Worm (Caenorhabditis elegans) whole organism, L2 larva: ENCODE data around the gene clk-2.

Source experiments
- C34F6.9 ChIP-seq: fragments of 150-350 bp; optimal IDR thresholded peaks from 2 replicates; lab custom pipeline; 2014; ENCODE audit warnings: missing biosample characterization, missing genetic modification characterization
- F13H6.1 ChIP-seq: sonication (generic microtip); optimal IDR thresholded peaks from 2 replicates; lab custom pipeline; 2016; ENCODE audit warnings: missing genetic modification characterization, missing compliant biosample characterization
- R02D3.7 ChIP-seq: fragments of 150-350 bp; optimal IDR thresholded peaks from 2 replicates; lab custom pipeline; 2014; ENCODE audit warnings: missing biosample characterization, missing genetic modification characterization
- Y55F3AM.14 ChIP-seq: fragments of 200-800 bp; sonication (Bioruptor generic); optimal IDR thresholded peaks from 2 replicates; lab custom pipeline; 2018; ENCODE audit warnings: mild to moderate bottlenecking, missing genetic modification characterization, missing compliant biosample characterization
- alr-1 ChIP-seq: fragments of 150-350 bp; optimal IDR thresholded peaks from 2 replicates; lab custom pipeline; 2014; ENCODE audit warnings: missing biosample characterization, missing genetic modification characterization
- aly-2 ChIP-seq: fragments of 150-350 bp; optimal IDR thresholded peaks from 2 replicates; lab custom pipeline; 2014; ENCODE audit warnings: missing biosample characterization, missing genetic modification characterization
- ama-1 ChIP-seq: fragments of 150-350 bp; optimal IDR thresholded peaks from 2 replicates; lab custom pipeline; 2018; ENCODE audit warnings: inconsistent platforms
- ceh-16 ChIP-seq: fragments of 150-350 bp; optimal IDR thresholded peaks from 2 replicates; lab custom pipeline; 2014; ENCODE audit warnings: missing biosample characterization, missing genetic modification characterization
- ceh-82 ChIP-seq: fragments of 150-350 bp; optimal IDR thresholded peaks from 2 replicates; lab custom pipeline; 2014; ENCODE audit warnings: missing biosample characterization, missing genetic modification characterization
- crh-2 ChIP-seq: sonication (generic microtip); optimal IDR thresholded peaks from 2 replicates; lab custom pipeline; 2017; ENCODE audit warnings: missing biosample characterization, missing genetic modification characterization
- dmd-4 ChIP-seq: sonication (generic microtip); optimal IDR thresholded peaks from 2 replicates; lab custom pipeline; 2017; ENCODE audit warnings: missing biosample characterization, missing genetic modification characterization
- egl-27 ChIP-seq: sonication (generic microtip); optimal IDR thresholded peaks from 3 replicates; lab custom pipeline; 2017; ENCODE audit warnings: missing biosample characterization, missing genetic modification reagents, missing genetic modification characterization
- elt-1 ChIP-seq: fragments of 150-350 bp; optimal IDR thresholded peaks from 2 replicates; lab custom pipeline; 2014; ENCODE audit warnings: missing biosample characterization, missing genetic modification characterization
- elt-3 ChIP-seq: sonication (generic microtip); optimal IDR thresholded peaks from 2 replicates; lab custom pipeline; 2017; ENCODE audit warnings: missing biosample characterization, missing genetic modification characterization
- fos-1 ChIP-seq: fragments of 150-350 bp; optimal IDR thresholded peaks from 2 replicates; lab custom pipeline; 2014; ENCODE audit warnings: missing biosample characterization, missing genetic modification characterization
- gmeb-1 ChIP-seq: fragments of 150-350 bp; optimal IDR thresholded peaks from 2 replicates; lab custom pipeline; 2014; ENCODE audit warnings: missing biosample characterization, missing genetic modification characterization
- lin-11 ChIP-seq: fragments of 150-350 bp; sonication (generic microtip); optimal IDR thresholded peaks from 2 replicates; lab custom pipeline; 2014; ENCODE audit warnings: missing biosample characterization, missing genetic modification characterization, inconsistent platforms, mixed read lengths
- lin-13 ChIP-seq: fragments of 150-350 bp; optimal IDR thresholded peaks from 2 replicates; lab custom pipeline; 2014; ENCODE audit warnings: missing biosample characterization, missing genetic modification reagents, missing genetic modification characterization
- lin-39 ChIP-seq: fragments of 150-350 bp; optimal IDR thresholded peaks from 2 replicates; lab custom pipeline; 2014; ENCODE audit warnings: missing biosample characterization, missing genetic modification reagents, missing genetic modification characterization
- lsy-2 ChIP-seq, 2 experiments: fragments of 150-350 bp in 1 of 2; sonication (generic microtip) in 1 of 2; optimal IDR thresholded peaks; 2 replicates each; lab custom pipeline; 2014 to 2017; ENCODE audit warnings: missing biosample characterization in 2 of 2, missing genetic modification characterization in 2 of 2
- mab-5 ChIP-seq: fragments of 150-350 bp; optimal IDR thresholded peaks from 2 replicates; lab custom pipeline; 2014; ENCODE audit warnings: missing biosample characterization, missing genetic modification characterization
- mdl-1 ChIP-seq, 2 experiments: fragments of 150-350 bp in 1 of 2; sonication (generic microtip) in 1 of 2; optimal IDR thresholded peaks; 2 replicates each; lab custom pipeline; 2017; ENCODE audit warnings: missing biosample characterization in 2 of 2, missing genetic modification characterization in 2 of 2
- nhr-10 ChIP-seq: sonication (generic microtip); optimal IDR thresholded peaks from 2 replicates; lab custom pipeline; 2017; ENCODE audit warnings: missing biosample characterization, missing genetic modification characterization
- nhr-11 ChIP-seq: fragments of 150-350 bp; optimal IDR thresholded peaks from 2 replicates; lab custom pipeline; 2014; ENCODE audit warnings: missing biosample characterization, missing genetic modification characterization
- nhr-12 ChIP-seq: fragments of 150-350 bp; optimal IDR thresholded peaks from 2 replicates; lab custom pipeline; 2014; ENCODE audit warnings: missing biosample characterization, missing genetic modification characterization
- nhr-129 ChIP-seq: fragments of 150-350 bp; optimal IDR thresholded peaks from 2 replicates; lab custom pipeline; 2014; ENCODE audit warnings: missing biosample characterization, missing genetic modification characterization
- nhr-21 ChIP-seq: fragments of 150-350 bp; optimal IDR thresholded peaks from 2 replicates; lab custom pipeline; 2014; ENCODE audit warnings: missing biosample characterization, missing genetic modification characterization
- nhr-23 ChIP-seq: fragments of 150-350 bp; optimal IDR thresholded peaks from 2 replicates; lab custom pipeline; 2014; ENCODE audit warnings: missing biosample characterization, missing genetic modification reagents, missing genetic modification characterization
- nhr-237 ChIP-seq: fragments of 150-350 bp; optimal IDR thresholded peaks from 2 replicates; lab custom pipeline; 2014; ENCODE audit warnings: missing biosample characterization, missing genetic modification characterization
- nhr-25 ChIP-seq: fragments of 150-350 bp; sonication (generic microtip); optimal IDR thresholded peaks from 3 replicates; lab custom pipeline; 2014; ENCODE audit warnings: missing biosample characterization, missing genetic modification characterization
- nhr-6 ChIP-seq: fragments of 150-350 bp; optimal IDR thresholded peaks from 2 replicates; lab custom pipeline; 2014; ENCODE audit warnings: missing biosample characterization, missing genetic modification characterization
- nhr-77 ChIP-seq: fragments of 150-350 bp; optimal IDR thresholded peaks from 2 replicates; lab custom pipeline; 2014; ENCODE audit warnings: missing biosample characterization, missing genetic modification characterization
- peb-1 ChIP-seq: fragments of 150-350 bp; optimal IDR thresholded peaks from 2 replicates; lab custom pipeline; 2014; ENCODE audit warnings: missing biosample characterization, missing genetic modification characterization
- sem-4 ChIP-seq: fragments of 150-350 bp; optimal IDR thresholded peaks from 2 replicates; lab custom pipeline; 2014; ENCODE audit warnings: missing biosample characterization, missing genetic modification reagents, missing genetic modification characterization
- skn-1 ChIP-seq: sonication (generic microtip); optimal IDR thresholded peaks from 2 replicates; lab custom pipeline; 2017; ENCODE audit warnings: missing biosample characterization, missing genetic modification characterization
- sma-3 ChIP-seq: sonication (generic microtip); optimal IDR thresholded peaks from 2 replicates; lab custom pipeline; 2016; ENCODE audit warnings: missing genetic modification reagents, missing genetic modification characterization, missing compliant biosample characterization
- sma-9 ChIP-seq, 2 experiments: fragments of 150-350 bp in 1 of 2; sonication (generic microtip) in 1 of 2; optimal IDR thresholded peaks; 2 replicates each; lab custom pipeline; 2014 to 2016; ENCODE audit warnings: missing genetic modification characterization in 2 of 2, mild to moderate bottlenecking in 1 of 2, missing biosample characterization in 1 of 2, missing compliant biosample characterization in 1 of 2, missing genetic modification reagents in 1 of 2, moderate library complexity in 1 of 2
- snpc-4 ChIP-seq: fragments of 150-350 bp; optimal IDR thresholded peaks from 2 replicates; lab custom pipeline; 2014; ENCODE audit warnings: missing biosample characterization, missing genetic modification characterization
- unc-39 ChIP-seq: fragments of 150-350 bp; optimal IDR thresholded peaks from 2 replicates; lab custom pipeline; 2014; ENCODE audit warnings: missing biosample characterization, missing genetic modification characterization
- unc-55 ChIP-seq: fragments of 150-350 bp; sonication (generic microtip); optimal IDR thresholded peaks from 3 replicates; lab custom pipeline; 2014; ENCODE audit warnings: missing biosample characterization, missing genetic modification reagents, missing genetic modification characterization
- unc-62 ChIP-seq: fragments of 150-350 bp; optimal IDR thresholded peaks from 2 replicates; lab custom pipeline; 2014; ENCODE audit warnings: missing biosample characterization, missing genetic modification reagents, missing genetic modification characterization
- ztf-11 ChIP-seq: sonication (generic microtip); optimal IDR thresholded peaks from 2 replicates; lab custom pipeline; 2017; ENCODE audit warnings: missing biosample characterization, missing genetic modification characterization
- ztf-4 ChIP-seq: fragments of 150-350 bp; optimal IDR thresholded peaks from 2 replicates; lab custom pipeline; 2014; ENCODE audit warnings: missing biosample characterization, missing genetic modification characterization

The clk-2 gene

DNA sequence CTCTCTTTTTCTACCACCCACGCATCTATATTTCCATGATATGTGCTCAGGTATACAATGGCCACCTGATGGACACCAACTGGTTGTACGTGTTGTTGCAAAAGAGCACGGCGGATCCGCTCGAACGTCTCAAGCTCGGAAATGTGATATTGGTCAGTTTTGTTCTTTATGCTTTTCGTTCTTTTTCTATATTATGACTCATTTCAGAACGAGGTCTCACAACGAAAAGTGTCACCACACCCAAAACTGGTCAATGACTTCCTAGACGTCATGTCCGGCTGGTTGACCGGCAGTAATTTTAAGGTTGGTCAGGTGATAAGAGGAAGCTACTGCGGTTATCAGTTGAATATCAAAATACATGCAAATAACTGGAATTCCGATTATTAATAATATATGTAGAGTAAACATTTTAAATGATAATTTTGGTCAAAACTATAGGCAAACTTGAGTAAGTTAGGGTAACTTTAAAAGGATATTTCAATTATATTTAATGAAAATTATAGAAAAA lies 10.1 kb downstream of the clk-2 start, which contains the start of gene cls-1:
cls-1 (plus strand) TSS at position 51 of the 508 bp plus-strand sequence.
- TF ChIP-seq fos-1 (tag; lab: Kevin White, UChicago) (peak; percentile 56), nhr-11 (tag; lab: Kevin White, UChicago) (no peak)

DNA sequence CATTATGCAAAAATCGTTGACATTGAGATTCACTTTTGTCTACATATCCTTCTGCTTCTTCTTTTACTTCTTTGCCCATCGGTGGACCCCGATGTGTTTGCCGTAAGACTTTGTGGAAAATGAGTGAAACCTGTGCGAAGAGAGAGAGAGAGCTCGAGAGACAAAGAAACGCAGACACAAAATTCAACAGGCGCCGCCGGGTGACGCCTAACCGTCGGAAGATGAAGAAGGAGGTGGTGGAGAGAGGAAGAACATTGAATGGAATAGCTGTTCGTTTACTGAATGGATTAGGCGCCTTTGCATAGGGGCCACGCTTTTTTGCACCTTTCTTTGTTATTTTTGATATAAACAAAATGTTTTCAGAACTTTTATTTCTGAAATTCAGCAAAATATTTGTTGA lies 11.3 kb downstream of the clk-2 start:
- TF ChIP-seq ztf-11 (tag; lab: Kevin White, UChicago): no peak
- TF ChIP-seq skn-1: no peak
- no peak for TF ChIP-seq ceh-16 (tag; lab: Kevin White, UChicago)
- no peak for TF ChIP-seq lin-11 (tag; lab: Kevin White, UChicago)
- no peak for TF ChIP-seq F13H6.1 (tag; lab: Kevin White, UChicago)
- no peak for TF ChIP-seq nhr-12 (tag; lab: Kevin White, UChicago)
- TF ChIP-seq nhr-11 (tag; lab: Kevin White, UChicago): no peak
- no peak for TF ChIP-seq aly-2

DNA sequence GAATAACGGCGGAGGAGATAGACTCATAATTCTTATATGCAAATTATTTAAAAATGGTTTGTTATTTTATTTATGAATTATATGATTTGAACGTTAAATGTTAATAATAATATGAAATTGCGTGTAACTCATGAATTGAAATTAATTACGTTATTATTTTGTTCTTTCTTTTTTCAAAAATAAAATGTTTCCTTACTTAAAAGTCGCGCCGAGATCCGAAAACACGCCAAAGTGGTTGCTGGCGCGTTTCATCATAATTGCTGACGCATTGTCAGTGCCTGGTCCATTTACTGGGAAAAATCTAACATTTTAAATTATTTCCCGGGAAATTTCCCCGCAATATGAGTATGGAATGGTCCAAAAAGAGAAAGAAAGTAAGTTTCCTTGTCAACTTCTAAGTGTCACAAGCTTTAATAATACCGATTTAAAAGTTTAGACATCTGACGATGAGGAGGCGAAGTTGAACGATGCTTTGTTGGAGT lies 18.9 kb downstream of the clk-2 start, which contains the start of the genes C07H6.9 and sap-140:
C07H6.9 (minus strand) TSS at position 51 of the 482 bp plus-strand sequence.
sap-140 (plus strand) TSS at position 318 of the 482 bp plus-strand sequence.
- TF ChIP-seq aly-2 (no peak), lin-13 (GFP tag; lab: Kevin White, UChicago) (peak; percentile 90), ztf-11 (tag; lab: Kevin White, UChicago) (no peak), sma-9 (GFP tag; optimal IDR thresholded peaks at IDR 0.05; lab: Kevin White, UChicago) (peak; percentile 82), sma-9 (tag; optimal IDR thresholded peaks at IDR 0.05; lab: Kevin White, UChicago) (no peak), dmd-4 (no peak), crh-2 (tag; lab: Kevin White, UChicago) (peak; percentile 87), nhr-11 (tag; lab: Kevin White, UChicago) (no peak), nhr-10 (peak; percentile 42), R02D3.7 (peak; percentile 8), gmeb-1 (peak; percentile 92), nhr-21 (tag; lab: Kevin White, UChicago) (peak; percentile 63), ama-1 (lab: Kevin White, UChicago) (peak; percentile 50), ztf-4 (tag; lab: Kevin White, UChicago) (peak; percentile 37), unc-55 (GFP tag; lab: Kevin White, UChicago) (peak; percentile 83), mab-5 (tag; lab: Kevin White, UChicago) (peak; percentile 32), nhr-25 (peak; percentile 74), C34F6.9 (peak; percentile 93), nhr-77 (no peak), unc-62 (GFP tag; lab: Kevin White, UChicago) (no peak), F13H6.1 (tag; lab: Kevin White, UChicago) (peak; percentile 77), elt-1 (tag; lab: Kevin White, UChicago) (no peak), nhr-129 (tag; lab: Kevin White, UChicago) (peak; percentile 53), fos-1 (tag; lab: Kevin White, UChicago) (peak; percentile 53), lsy-2 (tag; optimal IDR thresholded peaks at IDR 0.05; lab: Kevin White, UChicago) (peak; percentile 84 to 91), alr-1 (no peak), sem-4 (tag; lab: Kevin White, UChicago) (peak; percentile 19), snpc-4 (tag; lab: Kevin White, UChicago) (peak; percentile 54), mdl-1 (tag; optimal IDR thresholded peaks at IDR 0.05; lab: Kevin White, UChicago) (peak in 1 of 2 experiments; percentile 4), sma-3 (GFP tag; lab: Kevin White, UChicago) (peak; percentile 73), nhr-12 (tag; lab: Kevin White, UChicago) (no peak), nhr-6 (tag; lab: Kevin White, UChicago) (peak; percentile 5), nhr-23 (tag; lab: Kevin White, UChicago) (no peak), elt-3 (no peak), lin-11 (tag; lab: Kevin White, UChicago) (peak; percentile 58), egl-27 (no peak)

DNA sequence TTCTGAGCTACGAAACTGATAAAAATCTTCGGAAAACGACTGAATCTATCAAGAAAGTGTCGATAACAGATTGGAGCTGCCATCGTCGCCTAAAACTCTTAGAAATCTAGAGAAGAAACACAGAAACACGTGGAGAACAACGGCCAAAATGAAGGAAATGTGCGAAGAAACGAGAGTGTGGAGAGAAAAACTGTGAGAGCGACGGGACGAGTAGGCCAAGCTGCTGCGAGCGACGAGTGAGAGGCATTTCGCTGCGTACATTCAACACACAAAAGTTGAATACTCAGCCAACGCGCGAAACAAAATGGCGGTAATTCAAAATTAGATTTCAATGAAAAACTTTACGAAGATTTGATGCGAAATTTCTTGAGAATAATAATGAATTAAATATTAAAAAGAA lies 20.0 kb downstream of the clk-2 start:
- TF ChIP-seq nhr-129 (tag; lab: Kevin White, UChicago): peak; percentile 94
- no peak for TF ChIP-seq nhr-237 (tag; lab: Kevin White, UChicago)
- no peak for TF ChIP-seq elt-1 (tag; lab: Kevin White, UChicago)
- TF ChIP-seq nhr-21 (tag; lab: Kevin White, UChicago): peak; percentile 82
- peak; percentile 78 for TF ChIP-seq nhr-25
- peak; percentile 79 for TF ChIP-seq lin-11 (tag; lab: Kevin White, UChicago)
- TF ChIP-seq ama-1 (lab: Kevin White, UChicago): peak; percentile 30
- TF ChIP-seq sma-3 (GFP tag; lab: Kevin White, UChicago): peak; percentile 80
- TF ChIP-seq Y55F3AM.14 (GFP tag; lab: Kevin White, UChicago): no peak
- no peak for TF ChIP-seq ceh-82 (tag; lab: Kevin White, UChicago)
- no peak for TF ChIP-seq nhr-23 (tag; lab: Kevin White, UChicago)
- peak; percentile 98 for TF ChIP-seq lin-13 (GFP tag; lab: Kevin White, UChicago)
- TF ChIP-seq ceh-16 (tag; lab: Kevin White, UChicago): no peak
- peak; percentile 88 for TF ChIP-seq fos-1 (tag; lab: Kevin White, UChicago)
- TF ChIP-seq R02D3.7: no peak
- TF ChIP-seq snpc-4 (tag; lab: Kevin White, UChicago): peak; percentile 85
- TF ChIP-seq lin-39: no peak
- TF ChIP-seq nhr-12 (tag; lab: Kevin White, UChicago): no peak
- TF ChIP-seq nhr-6 (tag; lab: Kevin White, UChicago): peak; percentile 34
- TF ChIP-seq C34F6.9: peak; percentile 95
- TF ChIP-seq dmd-4: no peak
- peak; percentile 11 for TF ChIP-seq nhr-77
- peak; percentile 35 for TF ChIP-seq mab-5 (tag; lab: Kevin White, UChicago)
- no peak for TF ChIP-seq unc-39 (tag; lab: Kevin White, UChicago)
- TF ChIP-seq aly-2: no peak
- no peak for TF ChIP-seq peb-1 (tag; lab: Kevin White, UChicago)
- TF ChIP-seq unc-55 (GFP tag; lab: Kevin White, UChicago): peak; percentile 94
- no peak for TF ChIP-seq nhr-11 (tag; lab: Kevin White, UChicago)
